Worm (Caenorhabditis elegans): ENCODE measurements around the gene sra-36.

- no peak for TF ChIP-seq pha-4 (tag; optimal IDR thresholded peaks at IDR 0.05)
- peak; percentile 60 for TF ChIP-seq sptf-1 (tag; optimal IDR thresholded peaks at IDR 0.05)
- no peak for TF ChIP-seq elt-1 (tag; optimal IDR thresholded peaks at IDR 0.05; ENCODE audit: borderline replicate concordance, insufficient read depth)
- TF ChIP-seq snpc-4 (tag; optimal IDR thresholded peaks at IDR 0.05), result no peak
- TF ChIP-seq ztf-11 (tag; optimal IDR thresholded peaks at IDR 0.05), result peak; percentile 8
- no peak for TF ChIP-seq unc-39 (tag; optimal IDR thresholded peaks at IDR 0.05)
- no peak for TF ChIP-seq lsy-2 (tag; optimal IDR thresholded peaks at IDR 0.05)
- TF ChIP-seq ces-1 (GFP tag; optimal IDR thresholded peaks at IDR 0.05), result peak; percentile 85
- TF ChIP-seq unc-62 (GFP tag; optimal IDR thresholded peaks at IDR 0.05), result peak; percentile 65
- no peak for TF ChIP-seq elt-3 (tag; optimal IDR thresholded peaks at IDR 0.05)
Observed at ce11 chrII:4579375-4579774, 38.8 kb upstream of the sra-36 start.

All from whole organism, mixed stage, embryonic.